Worm (Caenorhabditis elegans) whole organism, L4 larva: ENCODE data around the gene R11G1.11.

ENCODE experiments used
- F26F4.8 ChIP-seq: fragments of 200-800 bp; sonication (Bioruptor generic); conservative IDR thresholded peaks from 2 replicates; pipeline ENCODE4 v1.3.6; 2022; ENCODE audit warnings: missing genetic modification characterization, missing compliant biosample characterization
- F49E8.2 ChIP-seq: sonication (generic microtip); optimal IDR thresholded peaks from 2 replicates; lab custom pipeline; 2016; ENCODE audit warnings: missing compliant biosample characterization, mild to moderate bottlenecking, missing genetic modification characterization, borderline replicate concordance
- Y75B8A.6 ChIP-seq: fragments of 200-800 bp; sonication (Bioruptor generic); IDR thresholded peaks from 2 replicates; pipeline ENCODE4 v1.3.6; 2022; ENCODE audit warnings: missing genetic modification reagents, missing genetic modification characterization, missing compliant biosample characterization
- aly-2 ChIP-seq: sonication (generic microtip); optimal IDR thresholded peaks from 2 replicates; lab custom pipeline; 2018; ENCODE audit warnings: missing biosample characterization, missing genetic modification characterization
- ama-1 ChIP-seq: fragments of 150-350 bp; optimal IDR thresholded peaks from 2 replicates; lab custom pipeline; 2014; ENCODE audit warnings: inconsistent platforms, mixed read lengths
- arid-1 ChIP-seq: fragments of 200-800 bp; sonication (Bioruptor generic); conservative IDR thresholded peaks from 2 replicates; pipeline ENCODE4 v1.3.6; 2022; ENCODE audit warnings: missing genetic modification reagents, missing genetic modification characterization, missing compliant biosample characterization
- attf-4 ChIP-seq: sonication (generic microtip); optimal IDR thresholded peaks from 3 replicates; lab custom pipeline; 2017; ENCODE audit warnings: missing biosample characterization, missing genetic modification characterization
- ceh-28 ChIP-seq: fragments of 150-350 bp; optimal IDR thresholded peaks from 2 replicates; lab custom pipeline; 2014; ENCODE audit warnings: missing biosample characterization, missing genetic modification reagents, missing genetic modification characterization
- cey-2 ChIP-seq: sonication (generic microtip); optimal IDR thresholded peaks from 3 replicates; lab custom pipeline; 2017; ENCODE audit warnings: missing genetic modification characterization, mild to moderate bottlenecking, missing compliant biosample characterization, antibody characterized with exemption, borderline replicate concordance; ENCODE audit not compliant: insufficient read depth
- ctbp-1 ChIP-seq: fragments of 200-800 bp; sonication (Bioruptor generic); IDR thresholded peaks from 2 replicates; pipeline ENCODE4 v1.3.6; 2022; ENCODE audit warnings: missing genetic modification reagents, missing genetic modification characterization, missing compliant biosample characterization
- daf-16 ChIP-seq, 3 experiments: sonication (generic microtip); optimal IDR thresholded peaks; 2 replicates each; lab custom pipeline; 2016 to 2017; ENCODE audit warnings: missing genetic modification characterization in 3 of 3, missing genetic modification reagents in 3 of 3, mild to moderate bottlenecking in 2 of 3, missing compliant biosample characterization in 2 of 3, missing biosample characterization in 1 of 3, moderate library complexity in 1 of 3
- daf-19 ChIP-seq: fragments of 200-800 bp; sonication (Bioruptor generic); conservative IDR thresholded peaks from 2 replicates; pipeline ENCODE4 v1.3.6; 2022; ENCODE audit warnings: missing genetic modification characterization, missing compliant biosample characterization
- dmd-6 ChIP-seq: fragments of 200-800 bp; sonication (Bioruptor generic); IDR thresholded peaks from 2 replicates; pipeline ENCODE4 v1.3.6; 2022; ENCODE audit warnings: missing genetic modification reagents, missing genetic modification characterization, missing compliant biosample characterization
- dmd-9 ChIP-seq: fragments of 200-800 bp; sonication (Bioruptor generic); IDR thresholded peaks from 2 replicates; pipeline ENCODE4 v1.3.6; 2022; ENCODE audit warnings: missing genetic modification reagents, missing genetic modification characterization, missing compliant biosample characterization
- duxl-1 ChIP-seq: sonication (generic microtip); optimal IDR thresholded peaks from 2 replicates; lab custom pipeline; 2016; ENCODE audit warnings: mild to moderate bottlenecking, missing genetic modification characterization, moderate library complexity, missing compliant biosample characterization; ENCODE audit not compliant: poor library complexity
- fkh-10 ChIP-seq: fragments of 150-350 bp; optimal IDR thresholded peaks from 2 replicates; lab custom pipeline; 2014; ENCODE audit warnings: missing biosample characterization, missing genetic modification reagents, missing genetic modification characterization
- fos-1 ChIP-seq: fragments of 150-350 bp; optimal IDR thresholded peaks from 2 replicates; lab custom pipeline; 2014; ENCODE audit warnings: missing biosample characterization, missing genetic modification characterization
- hlh-11 ChIP-seq: fragments of 200-800 bp; sonication (Bioruptor generic); optimal IDR thresholded peaks from 2 replicates; lab custom pipeline; 2018; ENCODE audit warnings: mild to moderate bottlenecking, missing genetic modification characterization, missing compliant biosample characterization
- hmg-1.1 ChIP-seq: fragments of 200-800 bp; sonication (Bioruptor generic); IDR thresholded peaks from 2 replicates; pipeline ENCODE4 v1.3.6; 2022; ENCODE audit warnings: missing genetic modification reagents, missing genetic modification characterization, missing compliant biosample characterization
- lim-7 ChIP-seq: fragments of 200-800 bp; sonication (Bioruptor generic); IDR thresholded peaks from 2 replicates; pipeline ENCODE4 v1.3.6; 2022; ENCODE audit warnings: missing genetic modification characterization, missing compliant biosample characterization
- lin-1 ChIP-seq: fragments of 200-800 bp; sonication (Bioruptor generic); IDR thresholded peaks from 2 replicates; pipeline ENCODE4 v1.3.6; 2022; ENCODE audit warnings: missing genetic modification reagents, missing genetic modification characterization, missing compliant biosample characterization
- lin-15B ChIP-seq: fragments of 150-350 bp; sonication (generic microtip); optimal IDR thresholded peaks from 3 replicates; lab custom pipeline; 2014; ENCODE audit warnings: missing biosample characterization, missing genetic modification characterization
- lin-29 ChIP-seq: fragments of 200-800 bp; sonication (Bioruptor generic); IDR thresholded peaks from 2 replicates; pipeline ENCODE4 v1.3.6; 2022; ENCODE audit warnings: missing genetic modification reagents, missing genetic modification characterization, missing compliant biosample characterization
- lir-3 ChIP-seq: sonication (generic microtip); optimal IDR thresholded peaks from 2 replicates; lab custom pipeline; 2016; ENCODE audit warnings: mild to moderate bottlenecking, missing genetic modification characterization, missing compliant biosample characterization
- lsy-2 ChIP-seq, 2 experiments: fragments of 150-350 bp in 1 of 2; sonication (generic microtip) in 1 of 2; optimal IDR thresholded peaks; 2 replicates each; lab custom pipeline; 2014 to 2017; ENCODE audit warnings: missing biosample characterization in 2 of 2, missing genetic modification characterization in 2 of 2
- mdl-1 ChIP-seq, 2 experiments: fragments of 150-350 bp in 1 of 2; sonication (generic microtip) in 1 of 2; optimal IDR thresholded peaks; 2 replicates each; lab custom pipeline; 2014 to 2017; ENCODE audit warnings: missing biosample characterization in 2 of 2, missing genetic modification characterization in 2 of 2
- mep-1 ChIP-seq: fragments of 150-350 bp; sonication (generic microtip); optimal IDR thresholded peaks from 3 replicates; lab custom pipeline; 2014; ENCODE audit warnings: missing biosample characterization, missing genetic modification characterization
- mes-2 ChIP-seq: sonication (generic microtip); optimal IDR thresholded peaks from 2 replicates; lab custom pipeline; 2016; ENCODE audit warnings: missing genotype, mild to moderate bottlenecking, missing genetic modification characterization, missing compliant biosample characterization; ENCODE audit not compliant: poor library complexity, severe bottlenecking
- mxl-2 ChIP-seq: fragments of 200-800 bp; sonication (Bioruptor generic); conservative IDR thresholded peaks from 2 replicates; pipeline ENCODE4 v1.3.6; 2022; ENCODE audit warnings: missing genetic modification reagents, missing genetic modification characterization, missing compliant biosample characterization
- mxl-3 ChIP-seq: fragments of 200-800 bp; sonication (Bioruptor generic); optimal IDR thresholded peaks from 2 replicates; lab custom pipeline; 2018; ENCODE audit warnings: mild to moderate bottlenecking, missing genetic modification characterization, missing compliant biosample characterization
- nhr-102 ChIP-seq: sonication (generic microtip); optimal IDR thresholded peaks from 2 replicates; lab custom pipeline; 2016; ENCODE audit warnings: mild to moderate bottlenecking, missing genetic modification characterization, moderate library complexity, missing compliant biosample characterization
- nhr-11 ChIP-seq: fragments of 150-350 bp; optimal IDR thresholded peaks from 2 replicates; lab custom pipeline; 2014; ENCODE audit warnings: missing biosample characterization, missing genetic modification characterization
- nhr-237 ChIP-seq: sonication (generic microtip); optimal IDR thresholded peaks from 2 replicates; lab custom pipeline; 2017; ENCODE audit warnings: missing biosample characterization, missing genetic modification characterization
- nhr-25 ChIP-seq: sonication (generic microtip); optimal IDR thresholded peaks from 2 replicates; lab custom pipeline; 2017; ENCODE audit warnings: missing genetic modification characterization, mild to moderate bottlenecking, missing compliant biosample characterization, antibody characterized with exemption, moderate library complexity, borderline replicate concordance; ENCODE audit not compliant: insufficient read depth
- nhr-48 ChIP-seq: sonication (generic microtip); optimal IDR thresholded peaks from 2 replicates; lab custom pipeline; 2016; ENCODE audit warnings: mild to moderate bottlenecking, missing genetic modification characterization, missing compliant biosample characterization
- nhr-6 ChIP-seq: fragments of 150-350 bp; optimal IDR thresholded peaks from 2 replicates; lab custom pipeline; 2014; ENCODE audit warnings: missing biosample characterization, missing genetic modification characterization
- nhr-76 ChIP-seq: fragments of 150-350 bp; optimal IDR thresholded peaks from 2 replicates; lab custom pipeline; 2014; ENCODE audit warnings: missing biosample characterization, missing genetic modification characterization
- nhr-77 ChIP-seq: fragments of 150-350 bp; optimal IDR thresholded peaks from 2 replicates; lab custom pipeline; 2014; ENCODE audit warnings: missing biosample characterization, missing genetic modification characterization
- php-3 ChIP-seq: fragments of 200-800 bp; sonication (Bioruptor generic); IDR thresholded peaks from 2 replicates; pipeline ENCODE4 v1.3.6; 2022; ENCODE audit warnings: missing genetic modification reagents, missing genetic modification characterization, missing compliant biosample characterization
- sdz-12 ChIP-seq: fragments of 200-800 bp; sonication (Bioruptor generic); optimal IDR thresholded peaks from 2 replicates; lab custom pipeline; 2018; ENCODE audit warnings: mild to moderate bottlenecking, missing genetic modification characterization, missing compliant biosample characterization
- set-16 ChIP-seq: fragments of 200-800 bp; sonication (Bioruptor generic); IDR thresholded peaks from 2 replicates; pipeline ENCODE4 v1.3.6; 2022; ENCODE audit warnings: missing genetic modification reagents, missing genetic modification characterization, missing compliant biosample characterization
- spr-1 ChIP-seq: sonication (generic microtip); optimal IDR thresholded peaks from 2 replicates; lab custom pipeline; 2016; ENCODE audit warnings: mild to moderate bottlenecking, missing genetic modification characterization, missing compliant biosample characterization
- tra-1 ChIP-seq: fragments of 200-800 bp; sonication (Bioruptor generic); IDR thresholded peaks from 2 replicates; pipeline ENCODE4 v1.3.6; 2022; ENCODE audit warnings: missing genetic modification reagents, missing genetic modification characterization, missing compliant biosample characterization
- unc-39 ChIP-seq: sonication (generic microtip); optimal IDR thresholded peaks from 2 replicates; lab custom pipeline; 2017; ENCODE audit warnings: missing biosample characterization, missing genetic modification characterization
- unc-62 ChIP-seq, 3 experiments: fragments of 150-350 bp in 1 of 3; sonication (generic microtip); optimal IDR thresholded peaks in 2 of 3; peaks in 1 of 3; 1 replicate in 1 of 3; 2 replicates in 2 of 3; lab custom pipeline; 2014 to 2017; ENCODE audit warnings: missing biosample characterization in 3 of 3, missing genetic modification characterization in 3 of 3, missing genetic modification reagents in 3 of 3, missing genotype in 1 of 3
- vab-7 ChIP-seq: fragments of 200-800 bp; sonication (Bioruptor generic); IDR thresholded peaks from 2 replicates; pipeline ENCODE4 v1.3.6; 2022; ENCODE audit warnings: missing genetic modification reagents, missing genetic modification characterization, missing compliant biosample characterization
- zfp-2 ChIP-seq: sonication (generic microtip); optimal IDR thresholded peaks from 2 replicates; lab custom pipeline; 2016; ENCODE audit warnings: mild to moderate bottlenecking, missing genetic modification characterization, missing compliant biosample characterization
- zip-11 ChIP-seq: fragments of 200-800 bp; sonication (Bioruptor generic); IDR thresholded peaks from 2 replicates; pipeline ENCODE4 v1.3.6; 2022; ENCODE audit warnings: missing genetic modification characterization, missing compliant biosample characterization
- zip-2 ChIP-seq: fragments of 150-350 bp; optimal IDR thresholded peaks from 2 replicates; lab custom pipeline; 2014; ENCODE audit warnings: missing biosample characterization, missing genetic modification characterization

R11G1.11 gene

DNA sequence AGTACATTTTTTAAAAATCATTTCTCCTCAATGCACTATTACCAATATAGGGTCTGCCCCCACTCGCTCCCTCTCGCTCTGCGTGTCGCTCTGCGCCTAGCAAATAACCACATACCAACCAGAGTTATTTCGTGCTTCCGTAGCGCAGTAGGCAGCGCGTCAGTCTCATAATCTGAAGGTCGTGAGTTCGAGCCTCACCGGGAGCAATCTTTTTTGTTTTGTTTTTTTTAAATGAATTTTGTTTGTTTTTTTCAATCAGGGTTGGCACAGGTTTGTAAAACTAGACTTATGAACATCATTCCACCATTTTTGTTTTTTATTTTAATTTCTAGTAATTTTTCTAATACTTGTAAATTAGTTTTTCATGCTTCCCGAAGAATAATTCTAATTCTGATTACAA, 42.9 kb downstream of the R11G1.11 start (continued):
- TF ChIP-seq duxl-1 (tag; lab: Kevin White, UChicago) (peak; percentile 81), nhr-11 (tag; lab: Kevin White, UChicago) (peak; percentile 19), mdl-1 (tag; optimal IDR thresholded peaks at IDR 0.05; lab: Kevin White, UChicago) (peak in 1 of 2 experiments; percentile 20), set-16 (GFP tag; lab: Robert Waterston, UW) (peak; percentile 42), nhr-25 (tag; lab: Kevin White, UChicago) (no peak), mxl-3 (GFP tag; lab: Kevin White, UChicago) (peak; percentile 41), mep-1 (tag; lab: Kevin White, UChicago) (peak; percentile 79), arid-1 (GFP tag; lab: Robert Waterston, UW) (peak; percentile 88), fkh-10 (GFP tag; lab: Kevin White, UChicago) (peak; percentile 3), nhr-237 (no peak), tra-1 (GFP tag; lab: Robert Waterston, UW) (peak; percentile 87), daf-19 (0 out of 2 replicates have a peak, but pooled peaks have one; percentile 62), daf-16 (GFP tag; optimal IDR thresholded peaks at IDR 0.05; lab: Kevin White, UChicago) (peak; percentile 45 to 87), daf-16 (tag; optimal IDR thresholded peaks at IDR 0.05; lab: Kevin White, UChicago) (peak; percentile 58), zip-2 (peak; percentile 23), ama-1 (no peak), attf-4 (tag; lab: Kevin White, UChicago) (no peak), F49E8.2 (tag; lab: Kevin White, UChicago) (peak; percentile 60), dmd-9 (GFP tag; lab: Robert Waterston, UW) (peak; percentile 84), lsy-2 (tag; optimal IDR thresholded peaks at IDR 0.05; lab: Kevin White, UChicago) (peak in 1 of 2 experiments; percentile 60), dmd-6 (peak; percentile 78), hlh-11 (tag; lab: Kevin White, UChicago) (peak; percentile 62), cey-2 (tag; lab: Kevin White, UChicago) (no peak), nhr-6 (tag; lab: Kevin White, UChicago) (no peak), nhr-76 (tag; lab: Kevin White, UChicago) (no peak), lin-15B (tag; lab: Kevin White, UChicago) (no peak), ceh-28 (tag; lab: Kevin White, UChicago) (no peak), nhr-102 (no peak), unc-62 (GFP tag; optimal IDR thresholded peaks at IDR 0.05 in 1 of 2; lab: Kevin White, UChicago) (peak in 1 of 2 experiments; percentile 99), unc-62 (tag; optimal IDR thresholded peaks at IDR 0.05; lab: Kevin White, UChicago) (no peak), unc-39 (tag; lab: Kevin White, UChicago) (no peak), F26F4.8 (GFP tag; lab: Robert Waterston, UW) (peak; percentile 94), fos-1 (no peak), spr-1 (tag; lab: Kevin White, UChicago) (peak; percentile 66), zip-11 (GFP tag; lab: Robert Waterston, UW) (no peak), sdz-12 (no peak), nhr-48 (peak; percentile 63), hmg-1.1 (GFP tag; lab: Robert Waterston, UW) (peak; percentile 96), ctbp-1 (peak; percentile 93), lin-1 (peak; percentile 87), lin-29 (GFP tag; lab: Robert Waterston, UW) (peak; percentile 27; the same call in 1 of the 2 replicates), php-3 (GFP tag; lab: Robert Waterston, UW) (peak; percentile 79), zfp-2 (tag; lab: Kevin White, UChicago) (peak; percentile 20), lim-7 (GFP tag; lab: Robert Waterston, UW) (peak; percentile 97), nhr-77 (tag; lab: Kevin White, UChicago) (no peak), vab-7 (peak; percentile 97), Y75B8A.6 (GFP tag; lab: Robert Waterston, UW) (peak; percentile 95; the same call in 1 of the 2 replicates), mxl-2 (GFP tag; lab: Robert Waterston, UW) (peak; percentile 52; the same call in 1 of the 2 replicates), lir-3 (tag; lab: Kevin White, UChicago) (peak; percentile 43), aly-2 (tag; lab: Kevin White, UChicago) (no peak), mes-2 (tag; lab: Kevin White, UChicago) (peak; percentile 85)
